Fruit fly (Drosophila melanogaster) whole organism, embryonic: ENCODE data around the gene CG1233.

Source experiments
- Atf6 ChIP-seq: fragments of 200-800 bp; sonication (Bioruptor generic); IDR thresholded peaks from 2 replicates; pipeline ENCODE4 v1.3.6; 2022; ENCODE audit warnings: missing biosample characterization, missing genetic modification characterization
- B-H1 ChIP-seq: fragments of 200-800 bp; sonication (Bioruptor generic); IDR thresholded peaks from 3 replicates; pipeline ENCODE4 v1.3.6; 2022; ENCODE audit warnings: missing biosample characterization, missing genetic modification characterization
- B-H2 ChIP-seq: fragments of 200-800 bp; sonication (Bioruptor generic); optimal IDR thresholded peaks from 2 replicates; lab custom pipeline; 2018; ENCODE audit warnings: missing biosample characterization, mild to moderate bottlenecking, missing genetic modification characterization
- CG10366 ChIP-seq: fragments of 200-800 bp; sonication (Bioruptor generic); IDR thresholded peaks from 2 replicates; pipeline ENCODE4 v1.3.6; 2022; ENCODE audit warnings: missing biosample characterization, missing genetic modification characterization
- CG10543 ChIP-seq: fragments of 200-800 bp; sonication (Bioruptor generic); optimal IDR thresholded peaks from 3 replicates; lab custom pipeline; 2017; ENCODE audit warnings: missing biosample characterization, mild to moderate bottlenecking, missing genetic modification characterization, moderate library complexity
- CG12071 ChIP-seq: fragments of 200-800 bp; sonication (Bioruptor generic); optimal IDR thresholded peaks from 3 replicates; lab custom pipeline; 2018; ENCODE audit warnings: missing biosample characterization, mild to moderate bottlenecking, missing genetic modification characterization
- CG12659 ChIP-seq: fragments of 200-800 bp; sonication (Bioruptor generic); optimal IDR thresholded peaks from 3 replicates; lab custom pipeline; 2017; ENCODE audit warnings: mild to moderate bottlenecking, missing biosample characterization, missing genetic modification reagents, missing genetic modification characterization
- CG12769 ChIP-seq: fragments of 200-800 bp; sonication (Bioruptor generic); optimal IDR thresholded peaks from 2 replicates; lab custom pipeline; 2019; ENCODE audit warnings: missing biosample characterization, mild to moderate bottlenecking, missing genetic modification characterization, moderate library complexity
- CG13287 ChIP-seq: fragments of 200-800 bp; sonication (Bioruptor generic); IDR thresholded peaks from 2 replicates; pipeline ENCODE4 v1.3.6; 2022; ENCODE audit warnings: missing biosample characterization, missing genetic modification characterization; ENCODE audit not compliant: partially characterized antibody
- CG13296 ChIP-seq: fragments of 200-800 bp; sonication (Bioruptor generic); optimal IDR thresholded peaks from 3 replicates; lab custom pipeline; 2018; ENCODE audit warnings: missing biosample characterization, mild to moderate bottlenecking, missing genetic modification characterization
- CG13775 ChIP-seq: fragments of 200-800 bp; sonication (Bioruptor generic); optimal IDR thresholded peaks from 3 replicates; lab custom pipeline; 2017; ENCODE audit warnings: missing biosample characterization, mild to moderate bottlenecking, missing genetic modification characterization
- CG13894 ChIP-seq: fragments of 200-800 bp; sonication (Bioruptor generic); optimal IDR thresholded peaks from 3 replicates; lab custom pipeline; 2018; ENCODE audit warnings: missing biosample characterization, mild to moderate bottlenecking, missing genetic modification characterization, moderate library complexity
- CG14441 ChIP-seq: fragments of 200-800 bp; sonication (Bioruptor generic); IDR thresholded peaks from 2 replicates; pipeline ENCODE4 v1.3.6; 2022; ENCODE audit warnings: missing biosample characterization, missing genetic modification characterization
- CG15514 ChIP-seq: fragments of 200-800 bp; sonication (Bioruptor generic); optimal IDR thresholded peaks from 3 replicates; lab custom pipeline; 2017; ENCODE audit warnings: missing biosample characterization, missing genetic modification characterization, mild to moderate bottlenecking, moderate library complexity, missing genetic modification reagents
- CG17359 ChIP-seq: fragments of 200-800 bp; sonication (Bioruptor generic); optimal IDR thresholded peaks from 3 replicates; lab custom pipeline; 2018; ENCODE audit warnings: missing biosample characterization, mild to moderate bottlenecking, missing genetic modification characterization, moderate library complexity
- CG17385 ChIP-seq: fragments of 200-800 bp; sonication (Bioruptor generic); optimal IDR thresholded peaks from 3 replicates; lab custom pipeline; 2018; ENCODE audit warnings: missing biosample characterization, mild to moderate bottlenecking, missing genetic modification characterization
- CG17829 ChIP-seq: fragments of 200-800 bp; optimal IDR thresholded peaks from 2 replicates; lab custom pipeline; 2019; ENCODE audit warnings: missing biosample characterization, mild to moderate bottlenecking, missing genetic modification characterization, moderate library complexity
- CG17912 ChIP-seq: fragments of 200-800 bp; sonication (Bioruptor generic); optimal IDR thresholded peaks from 2 replicates; lab custom pipeline; 2018; ENCODE audit warnings: missing biosample characterization, mild to moderate bottlenecking, missing genetic modification characterization
- CG2120 ChIP-seq: fragments of 200-800 bp; sonication (Bioruptor generic); optimal IDR thresholded peaks from 3 replicates; lab custom pipeline; 2016; ENCODE audit warnings: missing biosample characterization, missing genetic modification characterization
- CG3281 ChIP-seq: fragments of 200-800 bp; sonication (Bioruptor generic); optimal IDR thresholded peaks from 3 replicates; lab custom pipeline; 2017; ENCODE audit warnings: missing biosample characterization, mild to moderate bottlenecking, missing genetic modification characterization
- CG43689 ChIP-seq: fragments of 200-800 bp; sonication (Bioruptor generic); IDR thresholded peaks from 2 replicates; pipeline ENCODE4 v1.3.6; 2022; ENCODE audit warnings: missing biosample characterization, missing genetic modification characterization
- CG6175 ChIP-seq: fragments of 200-800 bp; sonication (Bioruptor generic); IDR thresholded peaks from 3 replicates; pipeline ENCODE4 v1.3.6; 2022; ENCODE audit warnings: missing biosample characterization, missing genetic modification characterization
- CG9817 ChIP-seq: fragments of 200-800 bp; sonication (Bioruptor generic); optimal IDR thresholded peaks from 2 replicates; lab custom pipeline; 2018; ENCODE audit warnings: missing biosample characterization, mild to moderate bottlenecking, missing genetic modification characterization, moderate library complexity
- CG9932 ChIP-seq: fragments of 200-800 bp; sonication (Bioruptor generic); IDR thresholded peaks from 2 replicates; pipeline ENCODE4 v1.3.6; 2022; ENCODE audit warnings: missing biosample characterization, missing genetic modification characterization
- E2f2 ChIP-seq: fragments of 200-800 bp; sonication (Bioruptor generic); IDR thresholded peaks from 2 replicates; pipeline ENCODE4 v1.3.6; 2022; ENCODE audit warnings: missing biosample characterization, missing genetic modification characterization
- ERR ChIP-seq: fragments of 200-800 bp; sonication (Bioruptor generic); optimal IDR thresholded peaks from 2 replicates; lab custom pipeline; 2016; ENCODE audit warnings: missing biosample characterization, missing genetic modification characterization
- Ets65A ChIP-seq: fragments of 200-800 bp; sonication (Bioruptor generic); peaks from one replicate; lab custom pipeline; 2016; ENCODE audit warnings: missing biosample characterization, missing genetic modification characterization
- Fer1 ChIP-seq: fragments of 200-800 bp; sonication (Bioruptor generic); optimal IDR thresholded peaks from 2 replicates; lab custom pipeline; 2017; ENCODE audit warnings: missing biosample characterization, mild to moderate bottlenecking, missing genetic modification characterization
- HmgZ ChIP-seq: fragments of 200-800 bp; sonication (Bioruptor generic); optimal IDR thresholded peaks from 2 replicates; lab custom pipeline; 2018; ENCODE audit warnings: missing biosample characterization, mild to moderate bottlenecking, missing genetic modification characterization
- Hr78 ChIP-seq, 2 experiments: fragments of 200-800 bp in 1 of 2; fragments of >200 bp in 1 of 2; sonication (Bioruptor generic) in 1 of 2; optimal IDR thresholded peaks; 2 replicates each; lab custom pipeline; 2017 to 2019; ENCODE audit warnings: missing biosample characterization in 2 of 2, missing genetic modification characterization in 2 of 2, mild to moderate bottlenecking in 1 of 2, moderate library complexity in 1 of 2
- Lpt ChIP-seq: fragments of >200 bp; optimal IDR thresholded peaks from 2 replicates; lab custom pipeline; 2018; ENCODE audit warnings: missing biosample characterization, missing genetic modification characterization
- Med ChIP-seq: fragments of 200-800 bp; sonication (Bioruptor generic); peaks from one replicate; lab custom pipeline; 2016; ENCODE audit warnings: missing biosample characterization, missing genetic modification characterization, mild to moderate bottlenecking, inconsistent platforms, moderate library complexity
- Meics ChIP-seq: fragments of 200-800 bp; sonication (Bioruptor generic); optimal IDR thresholded peaks from 2 replicates; lab custom pipeline; 2017; ENCODE audit warnings: missing biosample characterization, mild to moderate bottlenecking, missing genetic modification characterization
- Nf-YC ChIP-seq: fragments of 200-800 bp; optimal IDR thresholded peaks from 3 replicates; lab custom pipeline; 2019; ENCODE audit warnings: missing biosample characterization, mild to moderate bottlenecking, missing genetic modification characterization, moderate library complexity
- ase ChIP-seq: fragments of 200-800 bp; sonication (Bioruptor generic); IDR thresholded peaks from 3 replicates; pipeline ENCODE4 v1.3.6; 2022; ENCODE audit warnings: missing biosample characterization, missing genetic modification characterization
- caup ChIP-seq: fragments of 200-800 bp; sonication (Bioruptor generic); optimal IDR thresholded peaks from 3 replicates; lab custom pipeline; 2017; ENCODE audit warnings: missing biosample characterization, mild to moderate bottlenecking, missing genetic modification characterization, moderate library complexity; ENCODE audit not compliant: severe bottlenecking
- crp ChIP-seq, 2 experiments: fragments of 200-800 bp; sonication (Bioruptor generic); optimal IDR thresholded peaks; 2 replicates in 1 of 2; 3 replicates in 1 of 2; lab custom pipeline; 2017; ENCODE audit warnings: missing biosample characterization in 2 of 2, missing genetic modification characterization in 2 of 2, mild to moderate bottlenecking in 1 of 2, moderate library complexity in 1 of 2
- cwo ChIP-seq: fragments of 200-800 bp; sonication (Bioruptor generic); optimal IDR thresholded peaks from 3 replicates; lab custom pipeline; 2017; ENCODE audit warnings: missing biosample characterization, missing genetic modification characterization, mild to moderate bottlenecking, moderate library complexity, missing genetic modification reagents
- dmrt99B ChIP-seq: fragments of 200-800 bp; sonication (Bioruptor generic); optimal IDR thresholded peaks from 2 replicates; lab custom pipeline; 2018; ENCODE audit warnings: missing biosample characterization, mild to moderate bottlenecking, missing genetic modification characterization, moderate library complexity
- esg ChIP-seq: fragments of 200-800 bp; sonication (Bioruptor generic); conservative IDR thresholded peaks from 2 replicates; pipeline ENCODE4 v1.3.6; 2022; ENCODE audit warnings: missing biosample characterization, missing genetic modification characterization
- hkb ChIP-seq, 2 experiments: fragments of 200-800 bp in 1 of 2; fragments of >200 bp in 1 of 2; sonication (Bioruptor generic) in 1 of 2; IDR thresholded peaks in 1 of 2; optimal IDR thresholded peaks in 1 of 2; 2 replicates each; pipeline versions ENCODE4 v1.3.6 to Lab custom; 2017 to 2022; ENCODE audit warnings: missing biosample characterization in 1 of 2, missing genetic modification characterization in 1 of 2
- slbo ChIP-seq: fragments of 200-800 bp; sonication (Bioruptor generic); IDR thresholded peaks from 2 replicates; pipeline ENCODE4 v1.3.6; 2022; ENCODE audit warnings: missing biosample characterization, missing genetic modification characterization
- sob ChIP-seq: fragments of 200-800 bp; sonication (Bioruptor generic); IDR thresholded peaks from 2 replicates; pipeline ENCODE4 v1.3.6; 2022; ENCODE audit warnings: missing biosample characterization, missing genetic modification characterization
- sr ChIP-seq: fragments of 200-800 bp; sonication (Bioruptor generic); IDR thresholded peaks from 3 replicates; pipeline ENCODE4 v1.3.6; 2022; ENCODE audit warnings: missing biosample characterization, missing genetic modification characterization
- sug ChIP-seq: fragments of 200-800 bp; optimal IDR thresholded peaks from 2 replicates; lab custom pipeline; 2019; ENCODE audit warnings: missing biosample characterization, mild to moderate bottlenecking, missing genetic modification characterization, moderate library complexity
- vfl ChIP-seq: fragments of 200-800 bp; sonication (Bioruptor generic); optimal IDR thresholded peaks from 2 replicates; lab custom pipeline; 2016; ENCODE audit warnings: missing biosample characterization, missing genetic modification characterization
- wdn ChIP-seq: fragments of 200-800 bp; sonication (Bioruptor generic); IDR thresholded peaks from 2 replicates; pipeline ENCODE4 v1.3.6; 2022; ENCODE audit warnings: missing biosample characterization, missing genetic modification characterization
- yki ChIP-seq: fragments of >200 bp; optimal IDR thresholded peaks from 3 replicates; lab custom pipeline; 2018
- zf30C ChIP-seq: fragments of 200-800 bp; sonication (Bioruptor generic); optimal IDR thresholded peaks from 3 replicates; lab custom pipeline; 2018; ENCODE audit warnings: missing biosample characterization, mild to moderate bottlenecking, missing genetic modification characterization

The CG1233 gene

dm6 chr3L:339072-339471, 22.2 kb upstream of the CG1233 start:
- peak; percentile 2 for TF ChIP-seq CG12071 (GFP tag; lab: Kevin White, UChicago)
- no peak for TF ChIP-seq Lpt (GFP tag; lab: Kevin White, UChicago)
- peak; percentile 57 for TF ChIP-seq Ets65A (GFP tag; lab: Kevin White, UChicago)
- TF ChIP-seq Atf6 (GFP tag; lab: Robert Waterston, UW) = 0 out of 2 replicates have a peak, but pooled peaks have one; percentile 21
- TF ChIP-seq zf30C = peak; percentile 65
- peak; percentile 44 for TF ChIP-seq Fer1
- TF ChIP-seq CG14441 (GFP tag; lab: Robert Waterston, UW) = 0 out of 2 replicates have a peak, but pooled peaks have one; percentile 10
- TF ChIP-seq CG17385 (GFP tag; lab: Kevin White, UChicago) = no peak
- peak; percentile 9 for TF ChIP-seq dmrt99B (tag; lab: Kevin White, UChicago)
- peak; percentile 6 for TF ChIP-seq cwo (GFP tag; lab: Kevin White, UChicago)
- 0 out of 2 replicates have a peak, but pooled peaks have one; percentile 19 for TF ChIP-seq wdn (GFP tag; lab: Robert Waterston, UW)
- TF ChIP-seq CG17912 (GFP tag; lab: Kevin White, UChicago) = no peak
- TF ChIP-seq CG13894 = peak; percentile 65
- TF ChIP-seq CG10543 (GFP tag; lab: Kevin White, UChicago) = peak; percentile 24
- TF ChIP-seq CG13287 (GFP tag; lab: Robert Waterston, UW) = 0 out of 2 replicates have a peak, but pooled peaks have one; percentile 12
- no peak for TF ChIP-seq hkb (optimal IDR thresholded peaks at IDR 0.05; lab: Kevin White, UChicago)
- peak; percentile 39; the same call in 1 of the 2 replicates for TF ChIP-seq hkb (GFP tag; IDR thresholded peaks at IDR 0.05; lab: Robert Waterston, UW)
- TF ChIP-seq Hr78 (GFP tag; optimal IDR thresholded peaks at IDR 0.05; lab: Kevin White, UChicago) = peak in 1 of 2 experiments; percentile 32
- no peak for TF ChIP-seq B-H1 (GFP tag; lab: Robert Waterston, UW)
- peak; percentile 5 for TF ChIP-seq CG9817 (tag; lab: Kevin White, UChicago)
- TF ChIP-seq caup = peak; percentile 8
- no peak for TF ChIP-seq crp (GFP tag; optimal IDR thresholded peaks at IDR 0.05; lab: Kevin White, UChicago)
- TF ChIP-seq CG12659 (GFP tag; lab: Kevin White, UChicago) = peak; percentile 3
- peak; percentile 4 for TF ChIP-seq CG17829
- TF ChIP-seq CG15514 (GFP tag; lab: Kevin White, UChicago) = peak; percentile 34
- TF ChIP-seq Med (GFP tag; lab: Kevin White, UChicago) = peak; percentile 30
- peak; percentile 35; the same call in 1 of the 2 replicates for TF ChIP-seq E2f2 (GFP tag; lab: Robert Waterston, UW)
- peak; percentile 15 for TF ChIP-seq CG3281 (GFP tag; lab: Kevin White, UChicago)
- TF ChIP-seq CG9932 = peak; percentile 37; the same call in 1 of the 2 replicates
- TF ChIP-seq HmgZ (tag; lab: Kevin White, UChicago) = peak; percentile 62
- peak; percentile 21 for TF ChIP-seq B-H2 (GFP tag; lab: Kevin White, UChicago)
- TF ChIP-seq sug = peak; percentile 77
- TF ChIP-seq CG2120 (GFP tag; lab: Kevin White, UChicago) = peak; percentile 38
- TF ChIP-seq ase = no peak
- TF ChIP-seq sob (GFP tag; lab: Robert Waterston, UW) = 0 out of 2 replicates have a peak, but pooled peaks have one; percentile 22
- no peak for TF ChIP-seq vfl (GFP tag; lab: Kevin White, UChicago)
- TF ChIP-seq CG13775 = no peak
- peak; percentile 82 for TF ChIP-seq CG10366 (GFP tag; lab: Robert Waterston, UW)
- TF ChIP-seq CG6175 (GFP tag; lab: Robert Waterston, UW) = no peak
- no peak for TF ChIP-seq yki
- TF ChIP-seq ERR = no peak
- TF ChIP-seq esg = no peak
- peak; percentile 29 for TF ChIP-seq Nf-YC
- peak; percentile 50 for TF ChIP-seq CG12769 (tag; lab: Kevin White, UChicago)
- TF ChIP-seq Meics (GFP tag; lab: Kevin White, UChicago) = peak; percentile 6
- no peak for TF ChIP-seq CG13296 (GFP tag; lab: Kevin White, UChicago)
- TF ChIP-seq sr (GFP tag; lab: Robert Waterston, UW) = peak; percentile 54; the same call in 1 of the 3 replicates
- TF ChIP-seq CG17359 (tag; lab: Kevin White, UChicago) = peak; percentile 21
- peak; percentile 41; the same call in 1 of the 2 replicates for TF ChIP-seq slbo (GFP tag; lab: Robert Waterston, UW)
- no peak for TF ChIP-seq CG43689 (GFP tag; lab: Robert Waterston, UW)
